Worm (Caenorhabditis elegans) whole organism, L1 larva: Measurements from ENCODE around the gene H40L08.8.

ENCODE experiments used
- C34B4.2 ChIP-seq: sonication (generic microtip); optimal IDR thresholded peaks from 2 replicates; lab custom pipeline; 2017; ENCODE audit warnings: mild to moderate bottlenecking, missing genetic modification characterization, missing compliant biosample characterization
- F16B12.6 ChIP-seq: fragments of 150-350 bp; optimal IDR thresholded peaks from 2 replicates; lab custom pipeline; 2014; ENCODE audit warnings: missing biosample characterization, missing genetic modification characterization
- aha-1 ChIP-seq: fragments of 150-350 bp; optimal IDR thresholded peaks from 2 replicates; lab custom pipeline; 2014; ENCODE audit warnings: missing biosample characterization, missing genetic modification characterization
- alr-1 ChIP-seq: fragments of 200-800 bp; sonication (Bioruptor generic); optimal IDR thresholded peaks from 2 replicates; lab custom pipeline; 2018; ENCODE audit warnings: borderline replicate concordance, mild to moderate bottlenecking, missing genetic modification characterization, missing compliant biosample characterization
- ama-1 ChIP-seq: fragments of 150-350 bp; optimal IDR thresholded peaks from 2 replicates; lab custom pipeline; 2014
- blmp-1 ChIP-seq: fragments of 150-350 bp; optimal IDR thresholded peaks from 2 replicates; lab custom pipeline; 2014; ENCODE audit warnings: missing biosample characterization, missing genetic modification characterization
- ceh-63 ChIP-seq: fragments of 200-800 bp; sonication (Bioruptor generic); optimal IDR thresholded peaks from 2 replicates; lab custom pipeline; 2018; ENCODE audit warnings: mild to moderate bottlenecking, missing genetic modification characterization, missing compliant biosample characterization
- ceh-8 ChIP-seq: fragments of 200-800 bp; sonication (Bioruptor generic); optimal IDR thresholded peaks from 2 replicates; lab custom pipeline; 2018; ENCODE audit warnings: mild to moderate bottlenecking, missing genetic modification characterization, moderate library complexity, missing compliant biosample characterization
- ceh-82 ChIP-seq, 3 experiments: fragments of 150-350 bp in 1 of 3; sonication (generic microtip) in 2 of 3; optimal IDR thresholded peaks; 2 replicates each; lab custom pipeline; 2014 to 2017; ENCODE audit warnings: missing biosample characterization in 3 of 3, missing genetic modification characterization in 3 of 3
- ceh-88 ChIP-seq: fragments of 200-800 bp; sonication (Bioruptor generic); IDR thresholded peaks from 2 replicates; pipeline ENCODE4 v1.3.6; 2022; ENCODE audit warnings: missing genetic modification characterization, missing compliant biosample characterization
- ceh-90 ChIP-seq: sonication (generic microtip); optimal IDR thresholded peaks from 2 replicates; lab custom pipeline; 2016; ENCODE audit warnings: missing genetic modification characterization, missing compliant biosample characterization
- ces-1 ChIP-seq: fragments of 150-350 bp; optimal IDR thresholded peaks from 2 replicates; lab custom pipeline; 2014; ENCODE audit warnings: missing biosample characterization, missing genetic modification reagents, missing genetic modification characterization
- dpl-1 ChIP-seq, 3 experiments: fragments of 150-350 bp in 2 of 3; sonication (generic microtip) in 1 of 3; optimal IDR thresholded peaks; 2 replicates each; lab custom pipeline; 2014 to 2017; ENCODE audit warnings: missing biosample characterization in 3 of 3, missing genetic modification characterization in 3 of 3, missing genetic modification reagents in 3 of 3
- dsc-1 ChIP-seq: sonication (generic microtip); optimal IDR thresholded peaks from 2 replicates; lab custom pipeline; 2016; ENCODE audit warnings: mild to moderate bottlenecking, missing genetic modification characterization, missing compliant biosample characterization
- efl-1 ChIP-seq, 4 experiments: fragments of 150-350 bp; optimal IDR thresholded peaks in 3 of 4; peaks in 1 of 4; 1 replicate in 1 of 4; 2 replicates in 3 of 4; lab custom pipeline; 2014; ENCODE audit warnings: missing biosample characterization in 2 of 4, missing genetic modification characterization in 2 of 4, missing genetic modification reagents in 2 of 4
- egl-13 ChIP-seq: sonication (generic microtip); optimal IDR thresholded peaks from 2 replicates; lab custom pipeline; 2016; ENCODE audit warnings: missing genotype, missing genetic modification reagents, missing genetic modification characterization, missing compliant biosample characterization
- egl-27 ChIP-seq, 2 experiments: fragments of 150-350 bp in 1 of 2; sonication (generic microtip); optimal IDR thresholded peaks; 3 replicates each; lab custom pipeline; 2017 to 2018; ENCODE audit warnings: missing biosample characterization in 2 of 2, missing genetic modification characterization in 2 of 2, missing genetic modification reagents in 2 of 2
- ets-5 ChIP-seq: fragments of 200-800 bp; sonication (Bioruptor generic); IDR thresholded peaks from 2 replicates; pipeline ENCODE4 v1.3.6; 2022; ENCODE audit warnings: missing genetic modification characterization, missing compliant biosample characterization
- fkh-10 ChIP-seq: sonication (generic microtip); optimal IDR thresholded peaks from 2 replicates; lab custom pipeline; 2017; ENCODE audit warnings: missing biosample characterization, missing genetic modification reagents, missing genetic modification characterization
- fkh-4 ChIP-seq: sonication (generic microtip); optimal IDR thresholded peaks from 2 replicates; lab custom pipeline; 2016; ENCODE audit warnings: missing compliant biosample characterization, missing genetic modification characterization, borderline replicate concordance
- fos-1 ChIP-seq: fragments of 150-350 bp; optimal IDR thresholded peaks from 2 replicates; lab custom pipeline; 2014; ENCODE audit warnings: missing biosample characterization, missing genetic modification characterization
- hlh-4 ChIP-seq: sonication (generic microtip); optimal IDR thresholded peaks from 2 replicates; lab custom pipeline; 2016; ENCODE audit warnings: mild to moderate bottlenecking, missing genetic modification characterization, missing compliant biosample characterization
- hpl-2 ChIP-seq: fragments of 150-350 bp; optimal IDR thresholded peaks from 2 replicates; lab custom pipeline; 2014; ENCODE audit warnings: missing biosample characterization, missing genetic modification reagents, missing genetic modification characterization
- irx-1 ChIP-seq: sonication (generic microtip); optimal IDR thresholded peaks from 2 replicates; lab custom pipeline; 2016; ENCODE audit warnings: missing genetic modification characterization, missing compliant biosample characterization
- lin-14 ChIP-seq: fragments of 200-800 bp; sonication (Bioruptor generic); optimal IDR thresholded peaks from 2 replicates; lab custom pipeline; 2018; ENCODE audit warnings: mild to moderate bottlenecking, missing genetic modification characterization, moderate library complexity, missing compliant biosample characterization
- lir-3 ChIP-seq: sonication (generic microtip); optimal IDR thresholded peaks from 2 replicates; lab custom pipeline; 2016; ENCODE audit warnings: mild to moderate bottlenecking, missing genetic modification characterization, moderate library complexity, missing compliant biosample characterization; ENCODE audit not compliant: poor library complexity
- mab-9 ChIP-seq: fragments of 200-800 bp; sonication (Bioruptor generic); IDR thresholded peaks from 2 replicates; pipeline ENCODE4 v1.3.6; 2022; ENCODE audit warnings: missing genetic modification reagents, missing genetic modification characterization, missing compliant biosample characterization
- mdl-1 ChIP-seq, 2 experiments: fragments of 150-350 bp; optimal IDR thresholded peaks; 2 replicates each; lab custom pipeline; 2014 to 2017; ENCODE audit warnings: missing biosample characterization in 2 of 2, missing genetic modification characterization in 2 of 2, inconsistent platforms in 1 of 2
- mef-2 ChIP-seq: fragments of 150-350 bp; optimal IDR thresholded peaks from 2 replicates; lab custom pipeline; 2014; ENCODE audit warnings: missing biosample characterization, missing genetic modification characterization
- nhr-12 ChIP-seq: sonication (generic microtip); optimal IDR thresholded peaks from 2 replicates; lab custom pipeline; 2017; ENCODE audit warnings: missing biosample characterization, missing genetic modification characterization
- nhr-237 ChIP-seq: fragments of 150-350 bp; optimal IDR thresholded peaks from 2 replicates; lab custom pipeline; 2014; ENCODE audit warnings: missing biosample characterization, missing genetic modification characterization
- nhr-47 ChIP-seq: sonication (generic microtip); optimal IDR thresholded peaks from 2 replicates; lab custom pipeline; 2016; ENCODE audit warnings: mild to moderate bottlenecking, missing genetic modification characterization, moderate library complexity, missing compliant biosample characterization
- nhr-77 ChIP-seq: fragments of 150-350 bp; optimal IDR thresholded peaks from 2 replicates; lab custom pipeline; 2014; ENCODE audit warnings: missing biosample characterization, missing genetic modification characterization
- nhr-84 ChIP-seq: sonication (generic microtip); optimal IDR thresholded peaks from 2 replicates; lab custom pipeline; 2017; ENCODE audit warnings: missing biosample characterization, missing genetic modification characterization
- nhr-90 ChIP-seq: sonication (generic microtip); optimal IDR thresholded peaks from 2 replicates; lab custom pipeline; 2016; ENCODE audit warnings: mild to moderate bottlenecking, missing genetic modification characterization, missing compliant biosample characterization; ENCODE audit not compliant: poor library complexity
- pqm-1 ChIP-seq: sonication (generic microtip); optimal IDR thresholded peaks from 3 replicates; lab custom pipeline; 2017; ENCODE audit warnings: missing biosample characterization, missing genetic modification characterization
- rnt-1 ChIP-seq: sonication (generic microtip); optimal IDR thresholded peaks from 2 replicates; lab custom pipeline; 2016; ENCODE audit warnings: mild to moderate bottlenecking, missing genetic modification characterization, moderate library complexity, missing compliant biosample characterization
- skn-1 ChIP-seq: fragments of 150-350 bp; optimal IDR thresholded peaks from 2 replicates; lab custom pipeline; 2014; ENCODE audit warnings: missing biosample characterization, missing genetic modification characterization
- snpc-4 ChIP-seq: fragments of 150-350 bp; optimal IDR thresholded peaks from 2 replicates; lab custom pipeline; 2014; ENCODE audit warnings: missing biosample characterization, missing genetic modification characterization
- snu-23 ChIP-seq: sonication (generic microtip); optimal IDR thresholded peaks from 2 replicates; lab custom pipeline; 2016; ENCODE audit warnings: missing genetic modification characterization, missing compliant biosample characterization
- sptf-1 ChIP-seq: fragments of 150-350 bp; optimal IDR thresholded peaks from 2 replicates; lab custom pipeline; 2014; ENCODE audit warnings: missing biosample characterization, missing genetic modification characterization
- swsn-7 ChIP-seq: sonication (generic microtip); optimal IDR thresholded peaks from 2 replicates; lab custom pipeline; 2016; ENCODE audit warnings: missing genetic modification characterization, missing compliant biosample characterization
- tbx-2 ChIP-seq: sonication (generic microtip); optimal IDR thresholded peaks from 2 replicates; lab custom pipeline; 2016; ENCODE audit warnings: missing genetic modification characterization, missing compliant biosample characterization
- tlp-1 ChIP-seq: fragments of 150-350 bp; optimal IDR thresholded peaks from 2 replicates; lab custom pipeline; 2014; ENCODE audit warnings: missing biosample characterization, missing genetic modification characterization
- unc-130 ChIP-seq: fragments of 150-350 bp; optimal IDR thresholded peaks from 2 replicates; lab custom pipeline; 2017; ENCODE audit warnings: missing biosample characterization, missing genetic modification characterization, inconsistent platforms
- unc-86 ChIP-seq: sonication (generic microtip); optimal IDR thresholded peaks from 2 replicates; lab custom pipeline; 2016; ENCODE audit warnings: missing genetic modification characterization, missing compliant biosample characterization
- unc-98 ChIP-seq: fragments of 200-800 bp; sonication (Bioruptor generic); IDR thresholded peaks from 2 replicates; pipeline ENCODE4 v1.3.6; 2022; ENCODE audit warnings: missing genetic modification characterization, missing compliant biosample characterization
- vab-15 ChIP-seq: sonication (generic microtip); optimal IDR thresholded peaks from 2 replicates; lab custom pipeline; 2017; ENCODE audit warnings: missing genotype, mild to moderate bottlenecking, missing genetic modification characterization, missing compliant biosample characterization
- zag-1 ChIP-seq: fragments of 150-350 bp; optimal IDR thresholded peaks from 2 replicates; lab custom pipeline; 2014; ENCODE audit warnings: missing biosample characterization, missing genetic modification characterization
- ztf-4 ChIP-seq: fragments of 150-350 bp; optimal IDR thresholded peaks from 2 replicates; lab custom pipeline; 2014; ENCODE audit warnings: missing biosample characterization, missing genetic modification characterization

H40L08.8 gene

DNA sequence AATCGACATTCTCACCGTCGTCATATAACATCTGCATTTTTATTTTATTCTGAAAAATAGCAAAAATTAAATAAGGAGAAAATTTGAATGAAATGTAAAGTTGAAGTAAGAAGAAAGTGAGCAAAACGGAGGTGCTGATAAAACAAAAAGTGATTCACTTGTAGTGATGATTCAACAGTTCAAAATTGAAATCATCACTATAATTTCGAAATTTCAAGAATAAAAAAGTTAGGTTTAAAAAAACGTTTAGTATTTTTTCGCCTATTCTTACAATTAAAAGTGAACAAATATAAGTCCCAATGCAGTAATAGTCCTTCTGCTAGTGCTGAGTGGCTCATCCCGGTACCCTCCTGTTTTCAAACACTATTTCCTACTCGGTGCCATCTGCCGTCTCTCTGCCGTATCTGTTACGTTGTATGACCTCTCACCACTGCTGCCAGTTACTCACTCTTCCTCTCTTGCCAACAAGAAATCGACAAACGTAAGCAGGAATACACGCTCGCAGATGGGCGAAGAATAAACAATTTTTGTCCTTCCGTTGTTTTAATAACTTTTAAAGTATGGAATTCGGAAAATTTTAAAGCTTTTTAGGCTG, 23.0 kb upstream of the H40L08.8 start, which contains the start of gene dhhc-1 (continued):
- TF ChIP-seq sptf-1 (tag; lab: Kevin White, UChicago) (no peak), blmp-1 (tag; lab: Kevin White, UChicago) (peak; percentile 42), snu-23 (GFP tag; lab: Kevin White, UChicago) (peak; percentile 68), ztf-4 (no peak), tbx-2 (tag; lab: Kevin White, UChicago) (peak; percentile 31), snpc-4 (tag; lab: Kevin White, UChicago) (no peak), ces-1 (GFP tag; lab: Kevin White, UChicago) (no peak), pqm-1 (tag; lab: Kevin White, UChicago) (no peak), ceh-82 (tag; optimal IDR thresholded peaks at IDR 0.05; lab: Kevin White, UChicago) (peak; percentile 19 to 60 (median 28)), F16B12.6 (tag; lab: Kevin White, UChicago) (no peak), ceh-90 (no peak), ceh-63 (no peak), rnt-1 (tag; lab: Kevin White, UChicago) (peak; percentile 28), unc-130 (no peak), alr-1 (tag; lab: Kevin White, UChicago) (no peak), hlh-4 (tag; lab: Kevin White, UChicago) (no peak), swsn-7 (tag; lab: Kevin White, UChicago) (peak; percentile 50), ama-1 (lab: Kevin White, UChicago) (no peak), dsc-1 (tag; lab: Kevin White, UChicago) (no peak), nhr-84 (no peak), lir-3 (tag; lab: Kevin White, UChicago) (no peak), zag-1 (tag; lab: Kevin White, UChicago) (no peak), fkh-10 (GFP tag; lab: Kevin White, UChicago) (no peak), vab-15 (tag; lab: Kevin White, UChicago) (no peak), skn-1 (tag; lab: Kevin White, UChicago) (no peak), unc-98 (GFP tag; lab: Robert Waterston, UW) (no peak), ets-5 (GFP tag; lab: Robert Waterston, UW) (no peak), ceh-88 (GFP tag; lab: Robert Waterston, UW) (no peak), C34B4.2 (tag; lab: Kevin White, UChicago) (no peak), lin-14 (GFP tag; lab: Kevin White, UChicago) (peak; percentile 84), mef-2 (tag; lab: Kevin White, UChicago) (no peak), nhr-90 (tag; lab: Kevin White, UChicago) (no peak), aha-1 (tag; lab: Kevin White, UChicago) (no peak), dpl-1 (GFP tag; optimal IDR thresholded peaks at IDR 0.05; lab: Kevin White, UChicago) (peak in 1 of 3 experiments; percentile 6), ceh-8 (GFP tag; lab: Kevin White, UChicago) (no peak), mab-9 (GFP tag; lab: Robert Waterston, UW) (no peak), egl-13 (tag; lab: Kevin White, UChicago) (no peak), nhr-12 (no peak), nhr-237 (tag; lab: Kevin White, UChicago) (no peak), mdl-1 (tag; optimal IDR thresholded peaks at IDR 0.05; lab: Kevin White, UChicago) (peak in 1 of 2 experiments; percentile 24), nhr-77 (no peak), unc-86 (tag; lab: Kevin White, UChicago) (no peak), fos-1 (tag; lab: Kevin White, UChicago) (no peak), fkh-4 (tag; lab: Kevin White, UChicago) (no peak), hpl-2 (GFP tag; lab: Kevin White, UChicago) (no peak), tlp-1 (tag; lab: Kevin White, UChicago) (no peak), irx-1 (tag; lab: Kevin White, UChicago) (no peak), nhr-47 (tag; lab: Kevin White, UChicago) (peak; percentile 29), efl-1 (optimal IDR thresholded peaks at IDR 0.05; lab: Kevin White, UChicago) (peak in 1 of 2 experiments; percentile 30), efl-1 (GFP tag; optimal IDR thresholded peaks at IDR 0.05 in 1 of 2; lab: Kevin White, UChicago) (no peak), egl-27 (tag; optimal IDR thresholded peaks at IDR 0.05; lab: Kevin White, UChicago) (no peak)
